Fruit fly (Drosophila melanogaster) whole organism: Measurements from ENCODE around the gene CG12316.

Source experiments
- Dll ChIP-seq: fragments of >200 bp; optimal IDR thresholded peaks from 2 replicates; lab custom pipeline; 2017
- EcR ChIP-seq, 2 experiments: fragments of >200 bp; optimal IDR thresholded peaks; 2 replicates each; lab custom pipeline; 2017; ENCODE audit warnings: missing biosample characterization in 2 of 2, missing genetic modification characterization in 2 of 2, missing genetic modification reagents in 2 of 2
- pan ChIP-seq: fragments of >200 bp; optimal IDR thresholded peaks from 2 replicates; lab custom pipeline; 2017
- psq ChIP-seq: fragments of >200 bp; optimal IDR thresholded peaks from 2 replicates; lab custom pipeline; 2017
- usp ChIP-seq: fragments of >200 bp; optimal IDR thresholded peaks from 2 replicates; lab custom pipeline; 2017; ENCODE audit warnings: missing biosample characterization, missing genetic modification characterization, mixed read lengths

DNA sequence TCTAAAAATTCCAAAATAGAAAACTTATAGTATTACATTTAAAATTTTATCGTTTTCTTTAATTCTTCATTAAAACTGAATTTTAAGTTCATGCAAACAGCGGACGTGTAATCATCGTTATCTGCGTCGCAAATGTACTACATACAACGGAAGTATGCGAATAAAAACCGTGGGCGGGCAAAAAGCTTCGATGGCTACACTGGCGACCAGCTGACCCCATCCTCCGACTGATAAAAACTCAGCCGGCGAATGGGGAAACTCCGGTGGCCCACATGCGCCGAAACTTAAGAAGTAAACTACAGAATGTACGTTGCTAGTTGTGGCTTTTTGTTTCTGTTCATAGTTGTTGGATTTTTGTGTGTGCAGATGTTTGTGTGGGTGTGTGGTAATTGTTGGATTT lies 1.1 kb upstream of the CG12316 start:
- no peak for TF ChIP-seq EcR (GFP tag; optimal IDR thresholded peaks at IDR 0.05; lab: Kevin White, UChicago)
- TF ChIP-seq Dll (lab: Kevin White, UChicago), result no peak
- no peak for TF ChIP-seq pan (lab: Kevin White, UChicago)
- TF ChIP-seq psq (lab: Kevin White, UChicago), result no peak
- TF ChIP-seq usp, result no peak
